Worm (Caenorhabditis elegans): ENCODE results near the gene W04E12.4.

DNA sequence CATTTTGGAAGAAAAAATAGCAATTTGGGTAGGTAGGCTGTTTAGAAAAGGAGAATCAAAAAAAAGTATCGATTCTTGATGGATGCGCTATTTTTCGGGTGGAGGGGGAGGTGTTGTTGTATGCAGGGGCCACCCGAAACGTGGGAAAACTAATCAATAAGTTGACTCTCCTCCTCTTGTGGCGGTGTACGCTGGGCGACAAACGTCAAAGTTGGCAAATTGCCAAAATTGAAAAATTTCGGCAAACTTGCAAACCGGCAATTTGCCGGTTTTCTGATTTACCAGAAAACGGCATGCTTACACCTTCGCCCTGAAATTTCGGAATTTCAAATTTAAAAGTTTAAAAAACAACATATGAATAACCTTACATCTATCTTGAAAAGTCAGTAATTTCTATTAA lies 2.4 kb upstream of the W04E12.4 start, which contains the start of gene W04E12.2:
- no peak for TF ChIP-seq fkh-10 (GFP tag; optimal IDR thresholded peaks at IDR 0.05)
- no peak for TF ChIP-seq nhr-25 (tag; optimal IDR thresholded peaks at IDR 0.05)
- no peak for TF ChIP-seq sea-2 (GFP tag; optimal IDR thresholded peaks at IDR 0.05)
